Worm (Caenorhabditis elegans) whole organism, L2 larva: ENCODE data around the gene C28C12.12.

ENCODE experiments used
- C34F6.9 ChIP-seq: fragments of 150-350 bp; optimal IDR thresholded peaks from 2 replicates; lab custom pipeline; 2014; ENCODE audit warnings: missing biosample characterization, missing genetic modification characterization
- F13H6.1 ChIP-seq: sonication (generic microtip); optimal IDR thresholded peaks from 2 replicates; lab custom pipeline; 2016; ENCODE audit warnings: missing genetic modification characterization, missing compliant biosample characterization
- R02D3.7 ChIP-seq: fragments of 150-350 bp; optimal IDR thresholded peaks from 2 replicates; lab custom pipeline; 2014; ENCODE audit warnings: missing biosample characterization, missing genetic modification characterization
- Y55F3AM.14 ChIP-seq: fragments of 200-800 bp; sonication (Bioruptor generic); optimal IDR thresholded peaks from 2 replicates; lab custom pipeline; 2018; ENCODE audit warnings: mild to moderate bottlenecking, missing genetic modification characterization, missing compliant biosample characterization
- ZK546.5 ChIP-seq: sonication (generic microtip); optimal IDR thresholded peaks from 2 replicates; lab custom pipeline; 2017; ENCODE audit warnings: missing biosample characterization, missing genetic modification characterization
- alr-1 ChIP-seq: fragments of 150-350 bp; optimal IDR thresholded peaks from 2 replicates; lab custom pipeline; 2014; ENCODE audit warnings: missing biosample characterization, missing genetic modification characterization
- aly-2 ChIP-seq: fragments of 150-350 bp; optimal IDR thresholded peaks from 2 replicates; lab custom pipeline; 2014; ENCODE audit warnings: missing biosample characterization, missing genetic modification characterization
- ama-1 ChIP-seq: fragments of 150-350 bp; optimal IDR thresholded peaks from 2 replicates; lab custom pipeline; 2018; ENCODE audit warnings: inconsistent platforms
- blmp-1 ChIP-seq: sonication (generic microtip); optimal IDR thresholded peaks from 2 replicates; lab custom pipeline; 2017; ENCODE audit warnings: missing genetic modification characterization, mild to moderate bottlenecking, missing compliant biosample characterization, antibody characterized with exemption, moderate library complexity; ENCODE audit not compliant: insufficient read depth
- ceh-16 ChIP-seq: fragments of 150-350 bp; optimal IDR thresholded peaks from 2 replicates; lab custom pipeline; 2014; ENCODE audit warnings: missing biosample characterization, missing genetic modification characterization
- ceh-82 ChIP-seq: fragments of 150-350 bp; optimal IDR thresholded peaks from 2 replicates; lab custom pipeline; 2014; ENCODE audit warnings: missing biosample characterization, missing genetic modification characterization
- crh-2 ChIP-seq: sonication (generic microtip); optimal IDR thresholded peaks from 2 replicates; lab custom pipeline; 2017; ENCODE audit warnings: missing biosample characterization, missing genetic modification characterization
- dmd-4 ChIP-seq: sonication (generic microtip); optimal IDR thresholded peaks from 2 replicates; lab custom pipeline; 2017; ENCODE audit warnings: missing biosample characterization, missing genetic modification characterization
- egl-27 ChIP-seq: sonication (generic microtip); optimal IDR thresholded peaks from 3 replicates; lab custom pipeline; 2017; ENCODE audit warnings: missing biosample characterization, missing genetic modification reagents, missing genetic modification characterization
- elt-1 ChIP-seq: fragments of 150-350 bp; optimal IDR thresholded peaks from 2 replicates; lab custom pipeline; 2014; ENCODE audit warnings: missing biosample characterization, missing genetic modification characterization
- elt-3 ChIP-seq: sonication (generic microtip); optimal IDR thresholded peaks from 2 replicates; lab custom pipeline; 2017; ENCODE audit warnings: missing biosample characterization, missing genetic modification characterization
- fos-1 ChIP-seq: fragments of 150-350 bp; optimal IDR thresholded peaks from 2 replicates; lab custom pipeline; 2014; ENCODE audit warnings: missing biosample characterization, missing genetic modification characterization
- gmeb-1 ChIP-seq: fragments of 150-350 bp; optimal IDR thresholded peaks from 2 replicates; lab custom pipeline; 2014; ENCODE audit warnings: missing biosample characterization, missing genetic modification characterization
- lin-11 ChIP-seq: fragments of 150-350 bp; sonication (generic microtip); optimal IDR thresholded peaks from 2 replicates; lab custom pipeline; 2014; ENCODE audit warnings: missing biosample characterization, missing genetic modification characterization, inconsistent platforms, mixed read lengths
- lin-13 ChIP-seq: fragments of 150-350 bp; optimal IDR thresholded peaks from 2 replicates; lab custom pipeline; 2014; ENCODE audit warnings: missing biosample characterization, missing genetic modification reagents, missing genetic modification characterization
- lin-39 ChIP-seq: fragments of 150-350 bp; optimal IDR thresholded peaks from 2 replicates; lab custom pipeline; 2014; ENCODE audit warnings: missing biosample characterization, missing genetic modification reagents, missing genetic modification characterization
- lsy-2 ChIP-seq, 2 experiments: fragments of 150-350 bp in 1 of 2; sonication (generic microtip) in 1 of 2; optimal IDR thresholded peaks; 2 replicates each; lab custom pipeline; 2014 to 2017; ENCODE audit warnings: missing biosample characterization in 2 of 2, missing genetic modification characterization in 2 of 2
- mab-5 ChIP-seq: fragments of 150-350 bp; optimal IDR thresholded peaks from 2 replicates; lab custom pipeline; 2014; ENCODE audit warnings: missing biosample characterization, missing genetic modification characterization
- mbf-1 ChIP-seq: sonication (generic microtip); optimal IDR thresholded peaks from 2 replicates; lab custom pipeline; 2017; ENCODE audit warnings: missing biosample characterization, missing genetic modification characterization
- mdl-1 ChIP-seq, 2 experiments: fragments of 150-350 bp in 1 of 2; sonication (generic microtip) in 1 of 2; optimal IDR thresholded peaks; 2 replicates each; lab custom pipeline; 2017; ENCODE audit warnings: missing biosample characterization in 2 of 2, missing genetic modification characterization in 2 of 2
- nhr-10 ChIP-seq: sonication (generic microtip); optimal IDR thresholded peaks from 2 replicates; lab custom pipeline; 2017; ENCODE audit warnings: missing biosample characterization, missing genetic modification characterization
- nhr-11 ChIP-seq: fragments of 150-350 bp; optimal IDR thresholded peaks from 2 replicates; lab custom pipeline; 2014; ENCODE audit warnings: missing biosample characterization, missing genetic modification characterization
- nhr-12 ChIP-seq: fragments of 150-350 bp; optimal IDR thresholded peaks from 2 replicates; lab custom pipeline; 2014; ENCODE audit warnings: missing biosample characterization, missing genetic modification characterization
- nhr-129 ChIP-seq: fragments of 150-350 bp; optimal IDR thresholded peaks from 2 replicates; lab custom pipeline; 2014; ENCODE audit warnings: missing biosample characterization, missing genetic modification characterization
- nhr-21 ChIP-seq: fragments of 150-350 bp; optimal IDR thresholded peaks from 2 replicates; lab custom pipeline; 2014; ENCODE audit warnings: missing biosample characterization, missing genetic modification characterization
- nhr-23 ChIP-seq: fragments of 150-350 bp; optimal IDR thresholded peaks from 2 replicates; lab custom pipeline; 2014; ENCODE audit warnings: missing biosample characterization, missing genetic modification reagents, missing genetic modification characterization
- nhr-237 ChIP-seq: fragments of 150-350 bp; optimal IDR thresholded peaks from 2 replicates; lab custom pipeline; 2014; ENCODE audit warnings: missing biosample characterization, missing genetic modification characterization
- nhr-25 ChIP-seq: fragments of 150-350 bp; sonication (generic microtip); optimal IDR thresholded peaks from 3 replicates; lab custom pipeline; 2014; ENCODE audit warnings: missing biosample characterization, missing genetic modification characterization
- nhr-6 ChIP-seq: fragments of 150-350 bp; optimal IDR thresholded peaks from 2 replicates; lab custom pipeline; 2014; ENCODE audit warnings: missing biosample characterization, missing genetic modification characterization
- nhr-77 ChIP-seq: fragments of 150-350 bp; optimal IDR thresholded peaks from 2 replicates; lab custom pipeline; 2014; ENCODE audit warnings: missing biosample characterization, missing genetic modification characterization
- peb-1 ChIP-seq: fragments of 150-350 bp; optimal IDR thresholded peaks from 2 replicates; lab custom pipeline; 2014; ENCODE audit warnings: missing biosample characterization, missing genetic modification characterization
- sem-4 ChIP-seq: fragments of 150-350 bp; optimal IDR thresholded peaks from 2 replicates; lab custom pipeline; 2014; ENCODE audit warnings: missing biosample characterization, missing genetic modification reagents, missing genetic modification characterization
- skn-1 ChIP-seq: sonication (generic microtip); optimal IDR thresholded peaks from 2 replicates; lab custom pipeline; 2017; ENCODE audit warnings: missing biosample characterization, missing genetic modification characterization
- sma-3 ChIP-seq: sonication (generic microtip); optimal IDR thresholded peaks from 2 replicates; lab custom pipeline; 2016; ENCODE audit warnings: missing genetic modification reagents, missing genetic modification characterization, missing compliant biosample characterization
- sma-9 ChIP-seq, 2 experiments: fragments of 150-350 bp in 1 of 2; sonication (generic microtip) in 1 of 2; optimal IDR thresholded peaks; 2 replicates each; lab custom pipeline; 2014 to 2016; ENCODE audit warnings: missing genetic modification characterization in 2 of 2, mild to moderate bottlenecking in 1 of 2, missing biosample characterization in 1 of 2, missing compliant biosample characterization in 1 of 2, missing genetic modification reagents in 1 of 2, moderate library complexity in 1 of 2
- snpc-4 ChIP-seq: fragments of 150-350 bp; optimal IDR thresholded peaks from 2 replicates; lab custom pipeline; 2014; ENCODE audit warnings: missing biosample characterization, missing genetic modification characterization
- unc-39 ChIP-seq: fragments of 150-350 bp; optimal IDR thresholded peaks from 2 replicates; lab custom pipeline; 2014; ENCODE audit warnings: missing biosample characterization, missing genetic modification characterization
- unc-55 ChIP-seq: fragments of 150-350 bp; sonication (generic microtip); optimal IDR thresholded peaks from 3 replicates; lab custom pipeline; 2014; ENCODE audit warnings: missing biosample characterization, missing genetic modification reagents, missing genetic modification characterization
- unc-62 ChIP-seq: fragments of 150-350 bp; optimal IDR thresholded peaks from 2 replicates; lab custom pipeline; 2014; ENCODE audit warnings: missing biosample characterization, missing genetic modification reagents, missing genetic modification characterization
- zag-1 ChIP-seq: fragments of 150-350 bp; optimal IDR thresholded peaks from 2 replicates; lab custom pipeline; 2014; ENCODE audit warnings: missing biosample characterization, missing genetic modification characterization
- ztf-1 ChIP-seq: fragments of 200-800 bp; sonication (Bioruptor generic); conservative IDR thresholded peaks from 2 replicates; pipeline ENCODE4 v1.3.6; 2022; ENCODE audit warnings: missing genetic modification characterization, missing compliant biosample characterization
- ztf-11 ChIP-seq: sonication (generic microtip); optimal IDR thresholded peaks from 2 replicates; lab custom pipeline; 2017; ENCODE audit warnings: missing biosample characterization, missing genetic modification characterization
- ztf-4 ChIP-seq: fragments of 150-350 bp; optimal IDR thresholded peaks from 2 replicates; lab custom pipeline; 2014; ENCODE audit warnings: missing biosample characterization, missing genetic modification characterization

C28C12.12 gene

ce11 chrIV:8527598-8528012 lies 31.4 kb upstream of the C28C12.12 start:
- TF ChIP-seq C34F6.9: peak; percentile 80
- peak; percentile 94 for TF ChIP-seq crh-2 (tag; lab: Kevin White, UChicago)
- TF ChIP-seq mab-5 (tag; lab: Kevin White, UChicago): peak; percentile 83
- TF ChIP-seq lsy-2 (tag; optimal IDR thresholded peaks at IDR 0.05; lab: Kevin White, UChicago): peak in 1 of 2 experiments; percentile 89
- TF ChIP-seq nhr-11 (tag; lab: Kevin White, UChicago): peak; percentile 34
- TF ChIP-seq snpc-4: no peak
- TF ChIP-seq ceh-82: no peak
- TF ChIP-seq mbf-1 (tag; lab: Kevin White, UChicago): no peak
- no peak for TF ChIP-seq elt-3
- no peak for TF ChIP-seq skn-1 (tag; lab: Kevin White, UChicago)
- peak; percentile 78 for TF ChIP-seq blmp-1 (tag; lab: Kevin White, UChicago)
- TF ChIP-seq dmd-4 (tag; lab: Kevin White, UChicago): no peak
- TF ChIP-seq nhr-21 (tag; lab: Kevin White, UChicago): peak; percentile 98
- TF ChIP-seq sem-4 (tag; lab: Kevin White, UChicago): peak; percentile 84
- TF ChIP-seq nhr-237 (tag; lab: Kevin White, UChicago): no peak
- peak; percentile 43 for TF ChIP-seq lin-13
- TF ChIP-seq egl-27 (tag; lab: Kevin White, UChicago): peak; percentile 95
- TF ChIP-seq nhr-129: peak; percentile 80
- TF ChIP-seq elt-1 (tag; lab: Kevin White, UChicago): no peak
- TF ChIP-seq lin-39: no peak
- no peak for TF ChIP-seq peb-1 (tag; lab: Kevin White, UChicago)
- no peak for TF ChIP-seq ztf-11 (tag; lab: Kevin White, UChicago)
- TF ChIP-seq nhr-25 (tag; lab: Kevin White, UChicago): peak; percentile 90
- peak; percentile 99 for TF ChIP-seq fos-1 (tag; lab: Kevin White, UChicago)
- TF ChIP-seq nhr-10: peak; percentile 49
- peak; percentile 94 to 96 for TF ChIP-seq mdl-1 (tag; optimal IDR thresholded peaks at IDR 0.05; lab: Kevin White, UChicago)
- peak; percentile 63 for TF ChIP-seq unc-62 (GFP tag; lab: Kevin White, UChicago)
- peak; percentile 78 for TF ChIP-seq gmeb-1
- no peak for TF ChIP-seq ztf-1 (GFP tag; lab: Robert Waterston, UW)
- no peak for TF ChIP-seq ZK546.5 (tag; lab: Kevin White, UChicago)
- TF ChIP-seq nhr-23 (tag; lab: Kevin White, UChicago): no peak
- TF ChIP-seq ama-1 (lab: Kevin White, UChicago): no peak
- TF ChIP-seq aly-2 (tag; lab: Kevin White, UChicago): no peak
- no peak for TF ChIP-seq nhr-12 (tag; lab: Kevin White, UChicago)
- peak; percentile 14 for TF ChIP-seq ztf-4 (tag; lab: Kevin White, UChicago)
- peak; percentile 99 for TF ChIP-seq sma-9 (GFP tag; optimal IDR thresholded peaks at IDR 0.05; lab: Kevin White, UChicago)
- TF ChIP-seq sma-9 (tag; optimal IDR thresholded peaks at IDR 0.05; lab: Kevin White, UChicago): peak; percentile 50
- TF ChIP-seq sma-3 (GFP tag; lab: Kevin White, UChicago): peak; percentile 99
- TF ChIP-seq nhr-77 (tag; lab: Kevin White, UChicago): peak; percentile 46
- TF ChIP-seq unc-55 (GFP tag; lab: Kevin White, UChicago): no peak
- peak; percentile 99 for TF ChIP-seq F13H6.1 (tag; lab: Kevin White, UChicago)
- no peak for TF ChIP-seq zag-1 (tag; lab: Kevin White, UChicago)
- TF ChIP-seq lin-11 (tag; lab: Kevin White, UChicago): no peak
- TF ChIP-seq nhr-6: peak; percentile 85
- no peak for TF ChIP-seq ceh-16
- TF ChIP-seq unc-39 (tag; lab: Kevin White, UChicago): no peak
- TF ChIP-seq alr-1 (tag; lab: Kevin White, UChicago): no peak
- peak; percentile 78 for TF ChIP-seq Y55F3AM.14 (GFP tag; lab: Kevin White, UChicago)
- TF ChIP-seq R02D3.7 (tag; lab: Kevin White, UChicago): no peak
